Worm (Caenorhabditis elegans): ENCODE data around the gene F44E2.3.

DNA sequence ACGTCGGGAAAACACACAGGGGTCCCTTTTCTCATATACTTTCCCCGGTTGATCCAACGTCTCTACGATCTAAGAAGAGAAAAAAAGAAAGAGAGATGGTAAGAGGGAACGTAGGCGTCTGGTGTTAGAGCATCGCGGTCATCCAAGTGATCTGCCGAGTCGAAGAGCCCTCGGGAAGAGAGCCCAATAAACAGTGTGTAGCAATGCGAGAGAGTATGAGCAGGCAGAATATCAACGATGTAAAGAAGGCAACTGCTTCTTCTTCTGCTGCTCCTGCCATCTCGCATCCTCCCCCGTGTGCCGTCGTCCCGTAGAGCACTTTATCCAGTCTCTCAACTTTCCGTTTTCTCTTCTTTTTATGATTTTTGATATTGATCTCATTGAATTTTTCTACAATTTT is 13.4 kb downstream of the F44E2.3 start:
- TF ChIP-seq mab-5 (tag; optimal IDR thresholded peaks at IDR 0.05) (no peak), ceh-82 (tag; optimal IDR thresholded peaks at IDR 0.05) (no peak), snpc-4 (tag; optimal IDR thresholded peaks at IDR 0.05) (no peak), ama-1 (optimal IDR thresholded peaks at IDR 0.05) (no peak), ZK546.5 (tag; optimal IDR thresholded peaks at IDR 0.05) (no peak), unc-62 (GFP tag; optimal IDR thresholded peaks at IDR 0.05) (no peak), egl-27 (tag; optimal IDR thresholded peaks at IDR 0.05) (no peak), ztf-11 (tag; optimal IDR thresholded peaks at IDR 0.05) (no peak), unc-39 (tag; optimal IDR thresholded peaks at IDR 0.05) (no peak), nhr-237 (tag; optimal IDR thresholded peaks at IDR 0.05) (no peak), nhr-129 (tag; optimal IDR thresholded peaks at IDR 0.05) (peak; percentile 45), aly-2 (tag; optimal IDR thresholded peaks at IDR 0.05) (no peak), elt-3 (tag; optimal IDR thresholded peaks at IDR 0.05) (no peak)

Measured in whole organism, L2 larva.